Fruit fly (Drosophila melanogaster) whole organism, wandering third instar larva: ENCODE data around the gene CG15765.

ENCODE experiments used
- CG32264 ChIP-seq: fragments of 200-800 bp; sonication (Bioruptor generic); optimal IDR thresholded peaks from 2 replicates; lab custom pipeline; 2016; ENCODE audit warnings: missing biosample characterization, missing genetic modification characterization
- CG9705 ChIP-seq: fragments of 200-800 bp; sonication (Bioruptor generic); optimal IDR thresholded peaks from 2 replicates; lab custom pipeline; 2018; ENCODE audit warnings: missing biosample characterization, mild to moderate bottlenecking, missing genetic modification characterization
- CrebA ChIP-seq: fragments of 200-800 bp; sonication (Bioruptor generic); optimal IDR thresholded peaks from 2 replicates; lab custom pipeline; 2016; ENCODE audit warnings: missing biosample characterization, mild to moderate bottlenecking, missing genetic modification characterization, borderline replicate concordance
- Dfd ChIP-seq: fragments of >200 bp; optimal IDR thresholded peaks from 2 replicates; lab custom pipeline; 2017; ENCODE audit warnings: missing biosample characterization, missing genetic modification characterization
- Dif ChIP-seq: fragments of 200-275, 200-300 bp; sonication (Bioruptor generic); optimal IDR thresholded peaks from 2 replicates; lab custom pipeline; 2018; ENCODE audit warnings: missing biosample characterization, missing genetic modification characterization; ENCODE audit not compliant: partially characterized antibody
- GATAd ChIP-seq: sonication (Bioruptor generic); optimal IDR thresholded peaks from 2 replicates; lab custom pipeline; 2016; ENCODE audit warnings: missing biosample characterization, missing genetic modification characterization
- HLH106 ChIP-seq: fragments of 200-800 bp; optimal IDR thresholded peaks from 3 replicates; lab custom pipeline; 2019; ENCODE audit warnings: missing biosample characterization, mild to moderate bottlenecking, missing genetic modification characterization, moderate library complexity
- Hnf4 ChIP-seq: fragments of 200-800 bp; sonication (Bioruptor generic); optimal IDR thresholded peaks from 2 replicates; lab custom pipeline; 2016; ENCODE audit warnings: missing biosample characterization, mild to moderate bottlenecking, missing genetic modification characterization
- Hr78 ChIP-seq: fragments of >200 bp; optimal IDR thresholded peaks from 2 replicates; lab custom pipeline; 2017; ENCODE audit warnings: missing biosample characterization, missing genetic modification characterization
- Hr83 ChIP-seq: fragments of 200-300 bp; sonication (Bioruptor generic); optimal IDR thresholded peaks from 2 replicates; lab custom pipeline; 2016; ENCODE audit warnings: missing biosample characterization, mild to moderate bottlenecking, missing genetic modification characterization, moderate library complexity; ENCODE audit not compliant: poor library complexity, severe bottlenecking
- Myc ChIP-seq: fragments of >200 bp; optimal IDR thresholded peaks from 2 replicates; lab custom pipeline; 2017
- OdsH ChIP-seq: fragments of 200-800 bp; sonication (Bioruptor generic); optimal IDR thresholded peaks from 2 replicates; lab custom pipeline; 2016; ENCODE audit warnings: missing biosample characterization, mild to moderate bottlenecking, missing genetic modification characterization
- Rel ChIP-seq, 2 experiments: fragments of 200-800 bp; sonication (Bioruptor generic) in 1 of 2; optimal IDR thresholded peaks; 2 replicates in 1 of 2; 3 replicates in 1 of 2; lab custom pipeline; 2016 to 2019; ENCODE audit warnings: mild to moderate bottlenecking in 2 of 2, missing biosample characterization in 2 of 2, missing genetic modification characterization in 2 of 2, moderate library complexity in 1 of 2
- Sp1 ChIP-seq: fragments of 200-800 bp; sonication (Bioruptor generic); optimal IDR thresholded peaks from 3 replicates; lab custom pipeline; 2019; ENCODE audit warnings: missing biosample characterization, mild to moderate bottlenecking, missing genetic modification characterization, moderate library complexity
- br ChIP-seq: fragments of 200-800 bp; sonication (Bioruptor generic); optimal IDR thresholded peaks from 2 replicates; lab custom pipeline; 2016; ENCODE audit warnings: missing biosample characterization, missing genetic modification characterization
- brk ChIP-seq: fragments of 200-800 bp; sonication (Bioruptor generic); optimal IDR thresholded peaks from 2 replicates; lab custom pipeline; 2016; ENCODE audit warnings: missing biosample characterization, mild to moderate bottlenecking, missing genetic modification characterization
- dl ChIP-seq, 2 experiments: fragments of 175-275, 200-275 bp in 1 of 2; fragments of 200-275 bp in 1 of 2; sonication (Bioruptor generic); optimal IDR thresholded peaks; lab custom pipeline; 2018; ENCODE audit warnings: mild to moderate bottlenecking in 2 of 2, missing biosample characterization in 2 of 2, missing genetic modification characterization in 2 of 2, moderate library complexity in 2 of 2; ENCODE audit not compliant: partially characterized antibody in 2 of 2, insufficient read depth in 1 of 2
- dsf ChIP-seq: sonication (Bioruptor generic); optimal IDR thresholded peaks from 2 replicates; lab custom pipeline; 2016; ENCODE audit warnings: missing biosample characterization, missing genetic modification characterization, borderline replicate concordance
- foxo ChIP-seq, 2 experiments: fragments of 200-800 bp; sonication (Bioruptor generic); optimal IDR thresholded peaks; 2 replicates in 1 of 2; 3 replicates in 1 of 2; lab custom pipeline; 2016 to 2017; ENCODE audit warnings: missing biosample characterization in 2 of 2, missing genetic modification characterization in 2 of 2
- fru ChIP-seq: fragments of 200-800 bp; sonication (Bioruptor generic); optimal IDR thresholded peaks from 3 replicates; lab custom pipeline; 2016; ENCODE audit warnings: missing biosample characterization, mild to moderate bottlenecking, missing genetic modification characterization
- h ChIP-seq: fragments of 200-800 bp; sonication (Bioruptor generic); optimal IDR thresholded peaks from 3 replicates; lab custom pipeline; 2016; ENCODE audit warnings: missing biosample characterization, mild to moderate bottlenecking, missing genetic modification characterization
- jim ChIP-seq: fragments of 175-275, 200-325 bp; sonication (Bioruptor generic); optimal IDR thresholded peaks from 2 replicates; lab custom pipeline; 2016; ENCODE audit warnings: missing biosample characterization, mild to moderate bottlenecking, missing genetic modification characterization
- psq ChIP-seq: fragments of 200-800 bp; sonication (Bioruptor generic); optimal IDR thresholded peaks from 3 replicates; lab custom pipeline; 2017; ENCODE audit warnings: missing biosample characterization, mild to moderate bottlenecking, missing genetic modification characterization, moderate library complexity
- rgr ChIP-seq: fragments of 200-800 bp; sonication (Bioruptor generic); optimal IDR thresholded peaks from 3 replicates; lab custom pipeline; 2016; ENCODE audit warnings: missing biosample characterization, mild to moderate bottlenecking, missing genetic modification characterization
- tai ChIP-seq: sonication (Bioruptor generic); optimal IDR thresholded peaks from 2 replicates; lab custom pipeline; 2016; ENCODE audit warnings: missing biosample characterization, missing genetic modification characterization
- usp ChIP-seq: fragments of >200 bp; optimal IDR thresholded peaks from 2 replicates; lab custom pipeline; 2017; ENCODE audit warnings: missing biosample characterization, missing genetic modification characterization
- woc ChIP-seq: sonication (Bioruptor generic); optimal IDR thresholded peaks from 2 replicates; lab custom pipeline; 2016; ENCODE audit warnings: missing biosample characterization, mild to moderate bottlenecking, missing genetic modification characterization

CG15765 gene

dm6 chrX:5808654-5809053 lies 9.7 kb upstream of the CG15765 start, which contains the start of gene Prosbeta2R1:
Gene Prosbeta2R1 (plus strand): TSS chrX:5808954.
- TF ChIP-seq h (GFP tag; lab: Kevin White, UChicago) = no peak
- TF ChIP-seq OdsH (GFP tag; lab: Kevin White, UChicago) = no peak
- no peak for TF ChIP-seq CG32264 (GFP tag; lab: Kevin White, UChicago)
- TF ChIP-seq brk (GFP tag; lab: Kevin White, UChicago) = no peak
- TF ChIP-seq Sp1 (GFP tag; lab: Kevin White, UChicago) = no peak

DNA sequence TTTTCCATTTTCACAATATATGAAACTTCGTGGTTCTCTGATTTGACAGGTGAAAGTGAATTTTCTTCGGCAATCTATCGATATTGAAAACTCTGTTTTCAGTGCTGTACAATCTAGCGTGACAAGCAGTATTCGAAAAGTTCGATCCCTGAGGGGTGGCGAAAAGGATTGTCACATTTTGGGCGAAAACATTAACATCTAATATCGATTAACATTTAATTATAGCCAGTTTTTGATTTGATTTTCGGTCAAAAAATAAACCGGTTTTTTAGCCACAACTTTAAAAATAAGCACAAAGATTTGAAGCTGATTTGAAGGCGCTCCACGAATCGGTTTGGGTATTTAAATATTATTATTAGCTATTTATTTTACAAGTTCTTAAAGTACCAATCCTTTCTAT lies 5.5 kb upstream of the CG15765 start, which contains the start of gene CG44329:
Gene CG44329, minus strand, starts transcription at position 101 of the 400 bp plus-strand sequence.
- TF ChIP-seq Dif (no peak), CG9705 (no peak), dsf (GFP tag; lab: Kevin White, UChicago) (no peak), dl (GFP tag; optimal IDR thresholded peaks at IDR 0.05; lab: Kevin White, UChicago; ENCODE audit: insufficient read depth in 1 of 2, partially characterized antibody in 2 of 2) (no peak), Hnf4 (GFP tag; lab: Kevin White, UChicago) (no peak), Rel (GFP tag; optimal IDR thresholded peaks at IDR 0.05; lab: Kevin White, UChicago) (no peak), Rel (tag; optimal IDR thresholded peaks at IDR 0.05; lab: Kevin White, UChicago) (no peak), rgr (GFP tag; lab: Kevin White, UChicago) (no peak), Hr78 (no peak)

- TF ChIP-seq woc (GFP tag; lab: Kevin White, UChicago) = no peak
Measured at dm6 chrX:5815720-5816119, 2.6 kb upstream of the CG15765 start, which contains the start of gene AgmNAT. Gene AgmNAT (minus strand): TSS chrX:5815820.

- TF ChIP-seq tai (GFP tag; lab: Kevin White, UChicago) = no peak
- TF ChIP-seq CG32264 (GFP tag; lab: Kevin White, UChicago) = no peak
- TF ChIP-seq Hr78 = no peak
- TF ChIP-seq foxo (GFP tag; optimal IDR thresholded peaks at IDR 0.05; lab: Kevin White, UChicago) = no peak
- peak; percentile 63 for TF ChIP-seq Myc (lab: Kevin White, UChicago)
Measured at dm6 chrX:5817191-5817590, 1.2 kb upstream of the CG15765 start.

dm6 chrX:5819972-5820371 lies 1.6 kb downstream of the CG15765 start:
- TF ChIP-seq fru (peak; percentile 1), h (GFP tag; lab: Kevin White, UChicago) (peak; percentile 2), GATAd (no peak), HLH106 (peak; percentile 11), CG9705 (no peak), psq (GFP tag; lab: Kevin White, UChicago) (no peak), CrebA (GFP tag; lab: Kevin White, UChicago) (no peak), Rel (GFP tag; optimal IDR thresholded peaks at IDR 0.05; lab: Kevin White, UChicago) (no peak), Rel (tag; optimal IDR thresholded peaks at IDR 0.05; lab: Kevin White, UChicago) (no peak), foxo (GFP tag; optimal IDR thresholded peaks at IDR 0.05; lab: Kevin White, UChicago) (peak in 1 of 2 experiments; percentile 31)
- TF ChIP-seq, all 38 proteins: peak for 4

DNA sequence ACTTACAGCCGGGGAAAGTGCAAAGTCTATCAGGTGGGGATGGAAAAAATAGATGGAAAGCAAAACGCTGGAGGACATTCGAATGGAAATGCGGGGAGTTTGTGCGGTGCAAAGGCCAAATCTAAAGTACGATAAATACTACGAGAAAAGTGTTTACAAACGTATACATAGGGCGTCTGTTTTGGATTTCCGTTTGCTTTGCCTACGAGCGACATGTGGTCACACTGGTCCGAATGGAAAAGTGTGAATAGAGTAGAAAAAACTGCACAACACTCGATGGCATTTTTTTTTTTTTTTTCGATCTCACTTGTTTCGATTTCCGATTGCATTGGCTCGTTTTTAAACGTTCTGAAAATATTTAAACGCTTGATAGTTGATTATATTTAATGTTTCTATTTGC lies 21.4 kb downstream of the CG15765 start:
- TF ChIP-seq woc (GFP tag; lab: Kevin White, UChicago) = no peak
- TF ChIP-seq CrebA (GFP tag; lab: Kevin White, UChicago) = no peak
- no peak for TF ChIP-seq tai (GFP tag; lab: Kevin White, UChicago)
- TF ChIP-seq Myc (lab: Kevin White, UChicago) = no peak
- TF ChIP-seq Dfd (GFP tag; lab: Kevin White, UChicago) = no peak
- no peak for TF ChIP-seq jim (GFP tag; lab: Kevin White, UChicago)
- no peak for TF ChIP-seq Hnf4 (GFP tag; lab: Kevin White, UChicago)
- TF ChIP-seq Hr78 = no peak
- no peak for TF ChIP-seq Hr83 (GFP tag; lab: Kevin White, UChicago)
- no peak for TF ChIP-seq usp (GFP tag; lab: Kevin White, UChicago)
- no peak for TF ChIP-seq dl (GFP tag; optimal IDR thresholded peaks at IDR 0.05; lab: Kevin White, UChicago; ENCODE audit: insufficient read depth in 1 of 2, partially characterized antibody in 2 of 2)
- no peak for TF ChIP-seq br (GFP tag; lab: Kevin White, UChicago)
